Worm (Caenorhabditis elegans) whole organism, mixed stage, embryonic: Measurements from ENCODE around the gene T26H5.4.
A peak's percentile ranks its signal among the peaks of the same experiment; 100 is the strongest.

Experiments used
- M03D4.4 ChIP-seq: sonication (generic microtip); optimal IDR thresholded peaks from 2 replicates; lab custom pipeline; 2017; ENCODE audit warnings: mild to moderate bottlenecking, missing genetic modification characterization, missing compliant biosample characterization
- bed-3 ChIP-seq: fragments of 200-800 bp; sonication (Bioruptor generic); optimal IDR thresholded peaks from 3 replicates; lab custom pipeline; 2018; ENCODE audit warnings: mild to moderate bottlenecking, missing genetic modification characterization, moderate library complexity, missing compliant biosample characterization
- ceh-39 ChIP-seq: fragments of 150-350 bp; optimal IDR thresholded peaks from 2 replicates; lab custom pipeline; 2014; ENCODE audit warnings: missing biosample characterization, missing genetic modification characterization
- ceh-43 ChIP-seq: fragments of 200-800 bp; sonication (Bioruptor generic); optimal IDR thresholded peaks from 2 replicates; lab custom pipeline; 2018; ENCODE audit warnings: mild to moderate bottlenecking, missing genetic modification characterization, moderate library complexity, missing compliant biosample characterization
- ceh-83 ChIP-seq: fragments of 200-800 bp; sonication (Bioruptor generic); optimal IDR thresholded peaks from 2 replicates; lab custom pipeline; 2018; ENCODE audit warnings: mild to moderate bottlenecking, missing genetic modification characterization, missing compliant biosample characterization
- ces-1 ChIP-seq: fragments of 150-350 bp; optimal IDR thresholded peaks from 2 replicates; lab custom pipeline; 2014; ENCODE audit warnings: missing biosample characterization, missing genetic modification reagents, missing genetic modification characterization
- cnd-1 ChIP-seq: fragments of 200-800 bp; sonication (Bioruptor generic); optimal IDR thresholded peaks from 2 replicates; lab custom pipeline; 2018; ENCODE audit warnings: mild to moderate bottlenecking, missing genetic modification characterization, missing compliant biosample characterization
- drap-1 ChIP-seq: fragments of 200-800 bp; sonication (Bioruptor generic); optimal IDR thresholded peaks from 3 replicates; lab custom pipeline; 2018; ENCODE audit warnings: mild to moderate bottlenecking, missing genetic modification characterization, missing compliant biosample characterization
- elt-1 ChIP-seq: sonication (generic microtip); optimal IDR thresholded peaks from 2 replicates; lab custom pipeline; 2017; ENCODE audit warnings: missing genetic modification characterization, mild to moderate bottlenecking, missing compliant biosample characterization, antibody characterized with exemption, moderate library complexity, borderline replicate concordance; ENCODE audit not compliant: insufficient read depth
- elt-3 ChIP-seq: fragments of 150-350 bp; optimal IDR thresholded peaks from 2 replicates; lab custom pipeline; 2014; ENCODE audit warnings: missing biosample characterization, missing genetic modification characterization
- flh-1 ChIP-seq: fragments of 200-800 bp; sonication (Bioruptor generic); optimal IDR thresholded peaks from 2 replicates; lab custom pipeline; 2018; ENCODE audit warnings: mild to moderate bottlenecking, missing genetic modification characterization, moderate library complexity, missing compliant biosample characterization
- ham-2 ChIP-seq: fragments of 200-800 bp; sonication (Bioruptor generic); optimal IDR thresholded peaks from 2 replicates; lab custom pipeline; 2018; ENCODE audit warnings: mild to moderate bottlenecking, missing genetic modification characterization, missing compliant biosample characterization
- lin-13 ChIP-seq: fragments of 150-350 bp; optimal IDR thresholded peaks from 2 replicates; lab custom pipeline; 2014; ENCODE audit warnings: missing biosample characterization, missing genetic modification characterization
- mls-2 ChIP-seq: sonication (generic microtip); optimal IDR thresholded peaks from 2 replicates; lab custom pipeline; 2016; ENCODE audit warnings: mild to moderate bottlenecking, missing genetic modification characterization, moderate library complexity, missing compliant biosample characterization
- nhr-12 ChIP-seq: fragments of 150-350 bp; optimal IDR thresholded peaks from 2 replicates; lab custom pipeline; 2014; ENCODE audit warnings: missing biosample characterization, missing genetic modification characterization
- nhr-2 ChIP-seq: fragments of 150-350 bp; optimal IDR thresholded peaks from 2 replicates; lab custom pipeline; 2014; ENCODE audit warnings: missing biosample characterization, missing genetic modification characterization
- nhr-28 ChIP-seq: fragments of 150-350 bp; optimal IDR thresholded peaks from 2 replicates; lab custom pipeline; 2014; ENCODE audit warnings: missing biosample characterization, missing genetic modification characterization
- nhr-76 ChIP-seq: sonication (generic microtip); optimal IDR thresholded peaks from 2 replicates; lab custom pipeline; 2017; ENCODE audit warnings: missing biosample characterization, missing genetic modification characterization
- pha-4 ChIP-seq: fragments of 150-350 bp; optimal IDR thresholded peaks from 2 replicates; lab custom pipeline; 2018; ENCODE audit warnings: missing biosample characterization, missing genetic modification reagents, missing genetic modification characterization
- sem-2 ChIP-seq: fragments of 200-800 bp; sonication (Bioruptor generic); optimal IDR thresholded peaks from 2 replicates; lab custom pipeline; 2018; ENCODE audit warnings: mild to moderate bottlenecking, missing genetic modification characterization, missing compliant biosample characterization
- snpc-4 ChIP-seq: fragments of 150-350 bp; optimal IDR thresholded peaks from 2 replicates; lab custom pipeline; 2014; ENCODE audit warnings: missing biosample characterization, missing genetic modification characterization
- sptf-1 ChIP-seq: sonication (generic microtip); optimal IDR thresholded peaks from 2 replicates; lab custom pipeline; 2017; ENCODE audit warnings: mild to moderate bottlenecking, missing genetic modification characterization, moderate library complexity, missing compliant biosample characterization
- tbx-8 ChIP-seq: fragments of 200-800 bp; sonication (Bioruptor generic); optimal IDR thresholded peaks from 2 replicates; lab custom pipeline; 2018; ENCODE audit warnings: mild to moderate bottlenecking, missing genetic modification characterization, moderate library complexity, missing compliant biosample characterization
- unc-120 ChIP-seq: sonication (generic microtip); optimal IDR thresholded peaks from 2 replicates; lab custom pipeline; 2017; ENCODE audit warnings: missing genetic modification characterization, missing compliant biosample characterization; ENCODE audit not compliant: poor library complexity, severe bottlenecking
- unc-39 ChIP-seq: fragments of 150-350 bp; optimal IDR thresholded peaks from 2 replicates; lab custom pipeline; 2014; ENCODE audit warnings: missing biosample characterization, missing genetic modification characterization
- unc-62 ChIP-seq: fragments of 150-350 bp; optimal IDR thresholded peaks from 2 replicates; lab custom pipeline; 2014; ENCODE audit warnings: missing biosample characterization, missing genetic modification reagents, missing genetic modification characterization
- zip-8 ChIP-seq: fragments of 150-350 bp; optimal IDR thresholded peaks from 2 replicates; lab custom pipeline; 2014; ENCODE audit warnings: missing biosample characterization, missing genetic modification characterization

The T26H5.4 gene

ce11 chrV:15448408-15448807 lies at the start of gene T26H5.4:
Gene T26H5.4 (minus strand): TSS chrV:15448701.
- TF ChIP-seq ceh-39 (tag; lab: Kevin White, UChicago) (no peak), tbx-8 (GFP tag; lab: Kevin White, UChicago) (no peak), snpc-4 (tag; lab: Kevin White, UChicago) (no peak), ces-1 (no peak), ceh-43 (GFP tag; lab: Kevin White, UChicago) (no peak)

ce11 chrV:15497731-15498130 lies 49.2 kb upstream of the T26H5.4 start:
- TF ChIP-seq cnd-1 (tag; lab: Kevin White, UChicago) (peak; percentile 17), tbx-8 (GFP tag; lab: Kevin White, UChicago) (no peak), ceh-83 (GFP tag; lab: Kevin White, UChicago) (no peak), ham-2 (GFP tag; lab: Kevin White, UChicago) (peak; percentile 66), zip-8 (tag; lab: Kevin White, UChicago) (no peak), lin-13 (tag; lab: Kevin White, UChicago) (peak; percentile 4), nhr-2 (tag; lab: Kevin White, UChicago) (no peak), ceh-43 (GFP tag; lab: Kevin White, UChicago) (no peak), pha-4 (tag; lab: Kevin White, UChicago) (peak; percentile 100), nhr-12 (tag; lab: Kevin White, UChicago) (no peak), unc-39 (tag; lab: Kevin White, UChicago) (no peak)

ce11 chrV:15495169-15495568 lies 46.7 kb upstream of the T26H5.4 start, which contains the start of gene srh-219:
Gene srh-219 (plus strand): TSS chrV:15495469.
- no peak for TF ChIP-seq cnd-1 (tag; lab: Kevin White, UChicago)

DNA sequence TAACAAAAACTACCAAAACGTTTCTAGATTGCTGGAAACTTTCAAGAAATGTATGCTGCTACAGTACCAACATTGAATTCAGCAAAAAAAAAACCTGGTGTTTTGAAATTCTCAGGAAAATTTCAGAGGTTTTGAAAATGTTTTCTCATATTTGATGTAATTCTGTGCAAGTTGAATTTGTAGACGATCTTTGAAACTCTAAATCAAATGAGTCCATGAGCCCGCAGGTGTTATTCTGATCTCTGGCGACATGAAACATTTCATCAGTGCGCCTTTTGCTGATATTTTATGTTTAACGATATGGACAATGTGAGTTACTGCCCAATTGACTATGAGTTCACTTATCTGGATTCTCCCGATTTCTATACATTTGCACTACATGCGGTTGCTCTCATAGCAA lies 45.2 kb upstream of the T26H5.4 start, which contains the start of gene srh-218:
srh-218 (plus strand) TSS at position 301 of the 400 bp plus-strand sequence.
- TF ChIP-seq ceh-43 (GFP tag; lab: Kevin White, UChicago): no peak
- TF ChIP-seq sptf-1 (tag; lab: Kevin White, UChicago): no peak
- no peak for TF ChIP-seq nhr-12 (tag; lab: Kevin White, UChicago)
- TF ChIP-seq mls-2: no peak
- no peak for TF ChIP-seq ham-2 (GFP tag; lab: Kevin White, UChicago)
- TF ChIP-seq unc-120 (tag; lab: Kevin White, UChicago): no peak
- TF ChIP-seq nhr-76 (tag; lab: Kevin White, UChicago): no peak
- no peak for TF ChIP-seq snpc-4 (tag; lab: Kevin White, UChicago)
- no peak for TF ChIP-seq ceh-39 (tag; lab: Kevin White, UChicago)
- no peak for TF ChIP-seq unc-39 (tag; lab: Kevin White, UChicago)
- no peak for TF ChIP-seq drap-1 (GFP tag; lab: Kevin White, UChicago)
- no peak for TF ChIP-seq bed-3
- TF ChIP-seq M03D4.4 (tag; lab: Kevin White, UChicago): no peak
- no peak for TF ChIP-seq pha-4 (tag; lab: Kevin White, UChicago)
- TF ChIP-seq tbx-8 (GFP tag; lab: Kevin White, UChicago): no peak

DNA sequence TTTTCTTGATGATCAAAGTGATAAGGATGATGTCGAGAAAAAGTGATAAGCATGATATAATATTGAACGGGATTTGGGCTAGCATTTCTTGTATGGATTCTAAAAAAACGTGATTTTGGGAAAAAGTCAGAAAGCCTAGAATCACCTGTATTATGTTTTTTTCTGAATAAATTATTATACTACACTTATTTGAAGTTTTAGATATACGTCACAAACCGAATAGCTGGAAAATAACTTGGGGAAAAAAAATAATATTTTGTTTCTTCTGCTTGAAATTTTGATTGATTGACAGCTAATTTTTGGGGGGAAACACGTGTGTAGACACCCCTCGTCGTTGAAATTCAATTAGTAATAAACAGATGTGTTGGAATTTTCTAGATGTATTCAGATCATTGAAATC lies 44.0 kb upstream of the T26H5.4 start, which contains the start of gene str-264:
str-264 (minus strand) TSS at position 101 of the 400 bp plus-strand sequence.
- TF ChIP-seq elt-1 (no peak), flh-1 (GFP tag; lab: Kevin White, UChicago) (no peak)

ce11 chrV:15487764-15488163 lies 39.3 kb upstream of the T26H5.4 start, which contains the start of gene srw-21:
Gene srw-21 (plus strand): TSS chrV:15488064.
- TF ChIP-seq nhr-28 (tag; lab: Kevin White, UChicago) (no peak), nhr-12 (tag; lab: Kevin White, UChicago) (no peak), ham-2 (GFP tag; lab: Kevin White, UChicago) (no peak), sem-2 (GFP tag; lab: Kevin White, UChicago) (no peak), elt-3 (no peak), sptf-1 (tag; lab: Kevin White, UChicago) (no peak), snpc-4 (tag; lab: Kevin White, UChicago) (no peak), ceh-43 (GFP tag; lab: Kevin White, UChicago) (no peak), tbx-8 (GFP tag; lab: Kevin White, UChicago) (no peak), unc-62 (GFP tag; lab: Kevin White, UChicago) (no peak), flh-1 (GFP tag; lab: Kevin White, UChicago) (no peak)
- TF ChIP-seq, all 35 proteins: peak for 0
